Fruit fly (Drosophila melanogaster) whole organism: ENCODE measurements around the gene ND-ASHI.

ENCODE experiments used
- CG8478 ChIP-seq: fragments of >200 bp; optimal IDR thresholded peaks from 2 replicates; lab custom pipeline; 2018; ENCODE audit warnings: inconsistent platforms
- Dll ChIP-seq: fragments of >200 bp; optimal IDR thresholded peaks from 2 replicates; lab custom pipeline; 2017
- EcR ChIP-seq, 2 experiments: fragments of >200 bp; optimal IDR thresholded peaks; 2 replicates each; lab custom pipeline; 2017; ENCODE audit warnings: missing biosample characterization in 2 of 2, missing genetic modification characterization in 2 of 2, missing genetic modification reagents in 2 of 2
- pan ChIP-seq: fragments of >200 bp; optimal IDR thresholded peaks from 2 replicates; lab custom pipeline; 2017
- psq ChIP-seq: fragments of >200 bp; optimal IDR thresholded peaks from 2 replicates; lab custom pipeline; 2017
- usp ChIP-seq: fragments of >200 bp; optimal IDR thresholded peaks from 2 replicates; lab custom pipeline; 2017; ENCODE audit warnings: missing biosample characterization, missing genetic modification characterization, mixed read lengths

ND-ASHI gene

DNA sequence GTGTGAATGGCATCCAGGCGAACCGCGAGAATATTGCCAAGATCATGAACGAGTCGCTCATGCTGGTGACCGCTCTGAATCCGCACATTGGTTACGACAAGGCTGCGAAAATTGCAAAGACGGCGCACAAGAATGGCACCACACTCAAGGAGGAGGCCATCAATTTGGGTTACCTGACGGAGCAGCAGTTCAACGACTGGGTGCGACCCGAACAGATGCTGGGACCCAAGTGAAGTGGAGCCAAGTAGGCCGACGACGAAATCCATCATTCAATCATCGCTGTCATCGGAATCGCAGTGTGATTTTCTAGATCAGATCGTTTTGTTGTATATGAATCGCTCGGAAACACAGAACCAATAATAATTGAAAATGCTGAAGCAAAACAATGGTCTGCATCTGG, 2.5 kb upstream of the ND-ASHI start, which contains the start of gene Fum2:
TSS of gene Fum2 (plus strand) at position 301 of the 400 bp plus-strand sequence.
- TF ChIP-seq Dll (lab: Kevin White, UChicago) (no peak), CG8478 (lab: Kevin White, UChicago) (no peak), pan (no peak), psq (lab: Kevin White, UChicago) (no peak), EcR (GFP tag; optimal IDR thresholded peaks at IDR 0.05; lab: Kevin White, UChicago) (no peak), usp (GFP tag; lab: Kevin White, UChicago) (no peak)

DNA sequence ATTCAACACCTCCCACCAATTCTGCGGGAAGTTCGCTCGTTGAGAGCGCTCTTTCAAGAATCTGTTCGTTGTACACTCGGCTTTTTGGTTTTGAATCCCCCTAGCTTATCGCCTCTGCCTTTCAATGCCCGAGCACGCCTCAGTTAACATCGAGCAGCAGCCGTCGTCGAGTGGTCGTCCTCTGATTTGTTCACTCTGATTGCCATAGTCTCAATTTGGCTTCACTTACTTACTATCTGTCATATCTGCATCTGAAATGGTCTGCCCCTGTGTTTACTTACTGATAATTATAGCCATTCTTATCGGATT, 538 bp upstream of the ND-ASHI start:
- peak; percentile 16 for TF ChIP-seq Dll (lab: Kevin White, UChicago)
- TF ChIP-seq pan: no peak
- no peak for TF ChIP-seq usp (GFP tag; lab: Kevin White, UChicago)

DNA sequence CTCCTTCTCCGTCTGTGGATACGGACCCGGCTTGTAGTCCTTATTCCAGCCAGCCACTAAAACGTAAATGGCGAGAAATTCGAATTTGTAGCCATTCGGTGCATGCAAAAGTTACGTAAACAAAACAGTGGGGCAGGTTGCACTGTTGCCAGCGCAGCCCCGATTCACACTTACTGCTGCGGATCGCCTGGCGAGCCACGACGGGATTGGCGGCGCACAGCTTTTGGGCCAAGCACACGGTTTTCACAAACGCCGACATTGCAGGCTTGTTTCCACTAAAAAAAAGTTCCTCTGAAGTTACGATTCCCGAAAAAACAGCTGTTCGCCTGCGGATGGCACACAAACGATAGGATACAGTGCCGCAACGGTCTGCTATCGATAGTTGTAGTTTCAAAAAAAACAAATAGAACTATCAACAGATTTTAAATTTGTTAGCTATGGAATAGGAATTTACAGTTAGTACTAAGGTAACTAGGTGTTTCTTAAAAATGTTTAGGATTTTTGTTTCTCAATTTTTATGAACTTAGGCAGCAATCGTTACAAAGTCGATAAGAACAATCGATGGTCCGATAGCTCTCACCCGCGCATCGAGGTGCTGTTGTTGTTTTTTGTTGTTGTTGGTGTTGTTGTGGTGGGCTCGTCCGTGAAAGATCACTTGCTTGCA, 960 bp downstream of the ND-ASHI start, which contains the start of gene Fum1:
TSS of gene Fum1 (plus strand) at position 599 of the 664 bp plus-strand sequence.
- TF ChIP-seq EcR (GFP tag; optimal IDR thresholded peaks at IDR 0.05; lab: Kevin White, UChicago): no peak
- no peak for TF ChIP-seq CG8478 (lab: Kevin White, UChicago)
- no peak for TF ChIP-seq Dll (lab: Kevin White, UChicago)
- no peak for TF ChIP-seq pan
- no peak for TF ChIP-seq psq (lab: Kevin White, UChicago)
- TF ChIP-seq usp (GFP tag; lab: Kevin White, UChicago): no peak

DNA sequence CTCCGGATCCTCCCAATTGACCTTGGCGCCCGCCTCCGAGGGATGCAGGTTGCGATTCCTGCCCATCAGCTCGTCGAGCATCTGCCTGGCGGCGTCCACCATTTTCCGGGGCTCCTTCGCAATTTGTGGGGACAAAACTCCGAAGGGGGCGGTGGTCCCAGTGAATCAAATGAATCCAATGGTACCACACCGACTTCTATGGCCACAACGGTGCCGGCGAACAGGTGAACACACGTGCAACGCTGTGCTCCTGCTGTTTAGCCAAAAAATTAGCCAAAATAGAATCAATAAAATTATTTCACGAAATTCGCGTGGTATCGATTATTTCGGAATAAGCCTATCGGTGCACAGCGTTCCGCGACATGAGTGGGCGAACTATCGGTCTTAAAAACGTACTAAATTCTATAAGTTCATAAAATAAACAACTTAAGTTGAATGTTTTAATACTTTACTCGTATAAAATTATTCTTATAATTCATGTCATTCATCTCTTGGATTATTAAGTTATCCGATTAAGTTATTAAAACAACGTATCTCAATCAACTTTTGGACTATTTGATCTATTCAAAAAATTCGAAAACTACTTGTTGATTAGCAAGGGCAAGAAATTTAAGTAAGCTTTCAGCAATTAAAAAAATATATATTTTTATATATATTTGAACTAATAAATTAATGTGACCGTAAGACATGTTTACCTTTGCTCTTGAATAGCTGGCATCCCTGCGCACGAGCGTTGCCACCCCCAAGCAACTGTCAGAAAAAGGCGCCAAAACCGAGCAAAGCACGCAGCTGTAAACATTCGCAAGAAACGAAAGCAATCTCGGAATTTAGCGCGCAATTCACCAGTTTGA, 5.1 kb downstream of the ND-ASHI start, which contains the start of the genes CG3198 and Mcm6:
TSS of gene CG3198 (minus strand) at position 337 of the 851 bp plus-strand sequence.
TSS of gene Mcm6 (plus strand) at position 751 of the 851 bp plus-strand sequence.
- TF ChIP-seq EcR (GFP tag; optimal IDR thresholded peaks at IDR 0.05; lab: Kevin White, UChicago): no peak
- no peak for TF ChIP-seq Dll (lab: Kevin White, UChicago)
- TF ChIP-seq psq (lab: Kevin White, UChicago): no peak
- no peak for TF ChIP-seq CG8478 (lab: Kevin White, UChicago)
- TF ChIP-seq pan: no peak

DNA sequence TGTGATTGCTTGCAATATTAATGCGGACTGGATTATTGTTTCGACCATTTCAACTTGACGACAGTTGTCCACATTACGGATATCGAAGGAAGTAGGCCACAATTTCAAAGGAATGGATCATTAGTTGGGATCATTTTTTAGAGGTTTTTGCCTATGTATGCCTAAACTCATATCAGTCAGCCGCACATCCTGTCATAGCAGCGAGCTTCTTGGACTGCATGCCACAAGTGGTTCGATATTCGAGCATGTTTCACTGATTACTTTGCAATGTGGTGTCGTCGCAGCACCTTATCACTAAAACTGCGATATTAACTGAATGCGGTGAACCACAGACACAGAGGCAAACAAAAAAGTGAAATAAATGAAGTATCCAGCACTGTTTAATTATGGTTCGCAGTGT, 14.9 kb downstream of the ND-ASHI start:
- TF ChIP-seq Dll (lab: Kevin White, UChicago) (no peak), EcR (GFP tag; optimal IDR thresholded peaks at IDR 0.05; lab: Kevin White, UChicago) (no peak), CG8478 (lab: Kevin White, UChicago) (no peak), pan (no peak), psq (lab: Kevin White, UChicago) (no peak), usp (GFP tag; lab: Kevin White, UChicago) (no peak)

DNA sequence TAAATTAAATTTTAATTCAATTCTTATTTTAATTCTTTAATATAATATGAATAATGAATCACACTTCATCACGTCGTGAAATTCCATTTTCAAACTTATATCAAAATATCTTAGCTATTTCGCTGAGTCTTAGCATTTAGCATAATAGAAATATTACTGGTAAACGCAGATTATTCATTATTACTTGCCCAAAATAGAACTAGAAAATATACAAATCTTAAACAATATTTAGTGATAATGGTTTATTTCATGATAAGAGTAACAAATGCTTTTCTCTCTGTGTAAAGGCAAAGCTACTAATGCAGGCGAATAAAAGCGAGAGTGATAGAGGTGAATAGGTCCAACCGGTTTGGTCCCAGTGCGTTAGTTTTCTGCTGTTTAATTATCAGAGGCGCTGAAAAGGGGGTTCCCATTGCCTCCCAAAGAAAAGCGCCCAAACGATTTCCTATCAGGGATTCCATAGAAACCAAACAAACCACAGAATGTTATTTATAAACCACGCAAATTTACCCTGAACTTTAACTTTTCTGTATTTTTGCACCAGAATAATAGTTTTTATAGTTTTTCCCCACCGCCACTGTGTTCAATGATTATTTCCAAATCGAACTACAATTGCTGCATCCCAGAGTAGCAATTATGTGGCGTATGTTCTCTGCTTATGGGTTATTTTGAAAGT, 15.9 kb downstream of the ND-ASHI start:
- no peak for TF ChIP-seq CG8478 (lab: Kevin White, UChicago)
- no peak for TF ChIP-seq psq (lab: Kevin White, UChicago)

DNA sequence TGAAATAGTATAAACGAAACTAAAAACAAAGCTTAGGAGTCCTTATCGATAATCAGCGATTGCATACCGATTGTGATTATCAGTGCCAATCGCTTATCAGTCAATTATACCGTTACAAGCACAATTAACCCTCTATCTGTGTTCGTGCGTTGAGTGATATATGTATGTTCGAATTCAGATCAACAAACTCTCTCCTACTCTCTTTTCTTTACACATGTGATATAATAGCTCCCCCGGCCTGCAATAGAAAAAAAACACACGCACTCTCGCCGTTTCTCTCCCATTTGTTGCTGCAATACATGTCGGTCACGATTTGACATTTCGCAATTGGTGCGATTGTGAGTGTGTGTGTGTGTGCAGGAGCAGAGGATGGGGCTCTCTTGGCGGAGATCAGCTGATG, 16.5 kb downstream of the ND-ASHI start:
- no peak for TF ChIP-seq psq (lab: Kevin White, UChicago)

DNA sequence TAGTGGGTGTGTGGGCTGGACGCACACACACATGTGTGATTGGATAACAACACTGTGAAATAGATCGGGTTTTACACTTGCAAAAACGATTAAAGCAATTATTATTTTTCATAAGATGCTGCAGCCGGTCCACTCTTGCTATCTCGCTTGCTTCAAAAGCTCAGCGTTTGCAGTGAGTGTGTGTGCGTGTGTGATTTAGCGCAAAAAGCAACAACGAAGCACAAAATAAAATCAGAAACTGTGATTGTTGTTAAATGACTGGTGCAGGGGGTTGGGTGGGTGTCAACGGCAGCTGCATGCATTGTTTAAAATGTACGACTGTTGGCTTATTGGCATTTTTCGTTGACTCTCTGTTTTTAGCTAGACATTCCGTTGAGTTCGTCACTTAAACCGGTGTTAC, 17.0 kb downstream of the ND-ASHI start:
- TF ChIP-seq EcR (GFP tag; optimal IDR thresholded peaks at IDR 0.05; lab: Kevin White, UChicago): no peak
- no peak for TF ChIP-seq Dll (lab: Kevin White, UChicago)
- no peak for TF ChIP-seq usp (GFP tag; lab: Kevin White, UChicago)
- no peak for TF ChIP-seq pan
- no peak for TF ChIP-seq psq (lab: Kevin White, UChicago)
- no peak for TF ChIP-seq CG8478 (lab: Kevin White, UChicago)

DNA sequence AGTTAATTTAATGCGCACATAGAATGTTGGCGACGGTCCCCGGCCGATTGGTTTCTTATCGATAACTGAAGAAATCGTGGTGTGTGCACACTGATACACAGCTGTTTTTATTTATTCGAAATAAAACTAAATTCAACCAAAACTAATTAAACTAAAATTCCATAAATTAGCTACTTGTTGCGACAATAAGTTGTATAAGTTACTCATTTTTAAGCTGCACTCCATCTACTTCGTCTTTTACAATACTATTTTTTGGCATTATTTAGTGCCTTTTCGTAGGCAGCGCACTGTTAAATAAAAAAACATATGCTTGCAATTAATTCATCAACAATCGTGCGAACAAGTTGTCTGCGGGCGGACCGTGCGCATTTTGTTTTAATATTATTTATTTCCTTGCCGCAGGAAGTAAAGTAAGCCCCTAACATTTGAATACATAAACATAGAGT, 17.5 kb downstream of the ND-ASHI start, which contains the start of the genes CG3224 and Ctr1A:
TSS of gene CG3224 (minus strand) at position 71 of the 446 bp plus-strand sequence.
TSS of gene Ctr1A (plus strand) at position 256 of the 446 bp plus-strand sequence.
- no peak for TF ChIP-seq CG8478 (lab: Kevin White, UChicago)
- no peak for TF ChIP-seq Dll (lab: Kevin White, UChicago)
- no peak for TF ChIP-seq pan
- no peak for TF ChIP-seq EcR (GFP tag; optimal IDR thresholded peaks at IDR 0.05; lab: Kevin White, UChicago)
- no peak for TF ChIP-seq psq (lab: Kevin White, UChicago)
- TF ChIP-seq usp (GFP tag; lab: Kevin White, UChicago): no peak

DNA sequence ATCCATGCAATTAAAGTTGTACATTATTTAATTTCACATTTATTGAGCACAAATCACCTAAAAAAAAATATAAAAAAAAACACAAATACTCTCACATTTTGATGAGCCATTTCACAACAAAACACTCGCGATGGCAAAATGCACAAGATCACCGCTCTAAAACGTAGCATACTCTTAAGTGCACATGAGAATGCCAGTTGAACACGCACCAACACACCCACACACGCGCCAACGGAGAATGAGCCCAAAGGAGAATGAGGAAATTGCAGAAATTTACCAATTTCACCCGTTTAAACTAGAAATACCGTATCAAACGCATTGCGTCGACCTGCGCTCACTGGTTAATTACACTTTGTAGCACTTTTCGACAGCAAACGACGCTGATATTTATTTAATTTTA, 19.0 kb downstream of the ND-ASHI start:
- TF ChIP-seq usp (GFP tag; lab: Kevin White, UChicago) (no peak), pan (no peak), psq (lab: Kevin White, UChicago) (no peak)

DNA sequence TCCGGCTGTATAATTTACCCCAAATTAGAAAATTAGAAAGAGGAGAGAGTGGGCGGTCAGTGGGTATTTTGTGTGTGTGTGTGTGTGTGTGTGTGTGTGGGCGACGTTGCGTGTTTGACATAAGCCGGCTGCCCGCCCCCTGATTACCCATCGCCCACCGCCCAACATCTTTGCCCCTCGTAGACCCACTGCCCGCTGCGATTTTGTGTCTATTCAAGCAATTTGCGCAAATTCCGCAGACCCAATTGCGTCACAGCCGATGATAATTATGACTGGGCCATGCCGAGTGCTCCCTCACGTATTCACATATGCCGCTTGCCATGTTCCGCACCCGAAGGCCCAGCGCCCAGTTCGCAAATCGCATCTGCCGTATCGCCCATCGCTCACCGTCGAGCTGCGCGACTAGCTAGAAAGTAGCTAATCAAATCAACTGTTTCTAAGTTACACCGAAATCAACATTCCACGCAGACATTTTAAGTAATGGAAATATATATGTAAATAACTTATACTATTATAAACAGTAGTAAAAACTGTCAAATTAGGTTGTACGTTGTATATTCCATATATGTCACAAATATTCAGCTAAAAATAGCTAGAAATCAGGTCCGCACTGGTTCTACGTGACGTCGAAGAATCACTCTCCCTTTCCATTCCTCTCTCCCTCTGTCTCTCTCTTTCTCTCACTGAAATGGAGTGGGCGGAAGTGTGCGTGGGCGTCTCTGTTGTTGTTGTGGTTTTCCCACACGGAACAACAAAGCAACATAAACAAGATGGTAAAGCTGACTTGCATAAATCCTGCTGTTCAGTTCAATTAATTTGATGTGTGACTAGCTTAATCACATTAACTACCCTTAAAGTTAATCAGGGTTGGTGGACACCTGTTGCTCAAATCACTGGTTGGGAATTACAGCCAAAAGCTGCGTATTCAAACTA, 22.0 kb downstream of the ND-ASHI start:
- TF ChIP-seq pan (no peak), psq (lab: Kevin White, UChicago) (no peak), usp (GFP tag; lab: Kevin White, UChicago) (no peak), EcR (GFP tag; optimal IDR thresholded peaks at IDR 0.05; lab: Kevin White, UChicago) (no peak), CG8478 (lab: Kevin White, UChicago) (no peak), Dll (lab: Kevin White, UChicago) (no peak)
